Worm (Caenorhabditis elegans) whole organism, young adult: ENCODE results near the gene hsd-2.

Source experiments
- B0019.2 ChIP-seq: fragments of 200-800 bp; sonication (Bioruptor generic); conservative IDR thresholded peaks from 2 replicates; pipeline ENCODE4 v1.3.6; 2022; ENCODE audit warnings: missing genetic modification reagents, missing genetic modification characterization, missing compliant biosample characterization
- F22D6.2 ChIP-seq: sonication (generic microtip); optimal IDR thresholded peaks from 2 replicates; lab custom pipeline; 2016; ENCODE audit warnings: mild to moderate bottlenecking, missing genetic modification characterization, missing compliant biosample characterization
- F33H1.4 ChIP-seq: fragments of 200-800 bp; sonication (Bioruptor generic); IDR thresholded peaks from 2 replicates; pipeline ENCODE4 v1.3.6; 2022; ENCODE audit warnings: missing genetic modification reagents, missing genetic modification characterization, missing compliant biosample characterization
- F49E8.2 ChIP-seq: sonication (generic microtip); optimal IDR thresholded peaks from 3 replicates; lab custom pipeline; 2017; ENCODE audit warnings: missing genetic modification characterization, mild to moderate bottlenecking, missing compliant biosample characterization, antibody characterized with exemption, moderate library complexity; ENCODE audit not compliant: insufficient read depth
- F55B11.4 ChIP-seq: sonication (generic microtip); optimal IDR thresholded peaks from 2 replicates; lab custom pipeline; 2016; ENCODE audit warnings: missing compliant biosample characterization, missing genetic modification characterization, borderline replicate concordance; ENCODE audit not compliant: insufficient read depth
- K11D2.4 ChIP-seq: fragments of 200-800 bp; sonication (Bioruptor generic); IDR thresholded peaks from 2 replicates; pipeline ENCODE4 v1.3.6; 2022; ENCODE audit warnings: missing genetic modification reagents, missing genetic modification characterization, missing compliant biosample characterization
- Y53F4B.3 ChIP-seq: fragments of 200-800 bp; sonication (Bioruptor generic); IDR thresholded peaks from 2 replicates; pipeline ENCODE4 v1.3.6; 2022; ENCODE audit warnings: missing genetic modification reagents, missing genetic modification characterization, missing compliant biosample characterization
- Y56A3A.18 ChIP-seq: fragments of 200-800 bp; sonication (Bioruptor generic); IDR thresholded peaks from 2 replicates; pipeline ENCODE4 v1.3.6; 2022; ENCODE audit warnings: missing genetic modification reagents, missing genetic modification characterization, missing compliant biosample characterization
- Y79H2A.3 ChIP-seq: fragments of 200-800 bp; sonication (Bioruptor generic); conservative IDR thresholded peaks from 2 replicates; pipeline ENCODE4 v1.3.6; 2022; ENCODE audit warnings: missing genetic modification reagents, missing genetic modification characterization, missing compliant biosample characterization
- akir-1 ChIP-seq: fragments of 200-800 bp; sonication (Bioruptor generic); optimal IDR thresholded peaks from 2 replicates; lab custom pipeline; 2018; ENCODE audit warnings: mild to moderate bottlenecking, missing genetic modification characterization, moderate library complexity, missing compliant biosample characterization
- ama-1 ChIP-seq, 3 experiments: fragments of 150-350 bp in 1 of 3; sonication (generic microtip) in 2 of 3; optimal IDR thresholded peaks; 2 replicates each; lab custom pipeline; 2014 to 2018; ENCODE audit warnings: missing biosample characterization in 2 of 3, missing genetic modification characterization in 2 of 3, missing genetic modification reagents in 2 of 3
- athp-1 ChIP-seq: sonication (generic microtip); optimal IDR thresholded peaks from 2 replicates; lab custom pipeline; 2017; ENCODE audit warnings: mild to moderate bottlenecking, missing genetic modification characterization, missing compliant biosample characterization
- attf-5 ChIP-seq: fragments of 200-800 bp; sonication (Bioruptor generic); optimal IDR thresholded peaks from 2 replicates; lab custom pipeline; 2018; ENCODE audit warnings: mild to moderate bottlenecking, missing genetic modification characterization, missing compliant biosample characterization
- ccch-3 ChIP-seq: fragments of 200-800 bp; sonication (Bioruptor generic); optimal IDR thresholded peaks from 2 replicates; lab custom pipeline; 2018; ENCODE audit warnings: mild to moderate bottlenecking, missing genetic modification characterization, missing compliant biosample characterization
- cebp-1 ChIP-seq, 2 experiments: fragments of 200-800 bp in 1 of 2; sonication (Bioruptor generic) in 1 of 2; sonication (generic microtip) in 1 of 2; IDR thresholded peaks in 1 of 2; optimal IDR thresholded peaks in 1 of 2; 2 replicates each; pipeline versions ENCODE4 v1.3.6 to Lab custom; 2017 to 2022; ENCODE audit warnings: missing compliant biosample characterization in 2 of 2, missing genetic modification characterization in 2 of 2, mild to moderate bottlenecking in 1 of 2, missing genetic modification reagents in 1 of 2, moderate library complexity in 1 of 2
- dpl-1 ChIP-seq: fragments of 150-350 bp; optimal IDR thresholded peaks from 2 replicates; lab custom pipeline; 2014; ENCODE audit warnings: missing biosample characterization, missing genetic modification reagents, missing genetic modification characterization
- egl-44 ChIP-seq: fragments of 200-800 bp; sonication (Bioruptor generic); IDR thresholded peaks from 2 replicates; pipeline ENCODE4 v1.3.6; 2022; ENCODE audit warnings: missing genetic modification reagents, missing genetic modification characterization, missing compliant biosample characterization
- fkh-3 ChIP-seq: sonication (generic microtip); optimal IDR thresholded peaks from 2 replicates; lab custom pipeline; 2016; ENCODE audit warnings: mild to moderate bottlenecking, missing genetic modification characterization, missing compliant biosample characterization
- hlh-12 ChIP-seq: sonication (generic microtip); optimal IDR thresholded peaks from 2 replicates; lab custom pipeline; 2016; ENCODE audit warnings: missing genetic modification characterization, missing compliant biosample characterization
- let-607 ChIP-seq, 2 experiments: fragments of 200-800 bp in 1 of 2; sonication (Bioruptor generic) in 1 of 2; sonication (generic microtip) in 1 of 2; optimal IDR thresholded peaks; 2 replicates each; lab custom pipeline; 2016 to 2018; ENCODE audit warnings: mild to moderate bottlenecking in 2 of 2, missing compliant biosample characterization in 2 of 2, missing genetic modification characterization in 2 of 2, moderate library complexity in 2 of 2, missing genotype in 1 of 2
- lin-35 ChIP-seq, 3 experiments: fragments of 150-350 bp in 2 of 3; sonication (generic microtip) in 1 of 3; optimal IDR thresholded peaks; 2 replicates each; lab custom pipeline; 2014 to 2018; ENCODE audit warnings: missing biosample characterization in 3 of 3, missing genetic modification characterization in 3 of 3, missing genetic modification reagents in 3 of 3
- lin-54 ChIP-seq: fragments of 200-800 bp; sonication (Bioruptor generic); optimal IDR thresholded peaks from 2 replicates; lab custom pipeline; 2018; ENCODE audit warnings: mild to moderate bottlenecking, missing genetic modification characterization, missing compliant biosample characterization
- lsy-27 ChIP-seq: sonication (generic microtip); optimal IDR thresholded peaks from 2 replicates; lab custom pipeline; 2017; ENCODE audit warnings: missing genetic modification characterization, mild to moderate bottlenecking, missing compliant biosample characterization, antibody characterized with exemption, missing genotype, borderline replicate concordance; ENCODE audit not compliant: insufficient read depth
- mcd-1 ChIP-seq: fragments of 200-800 bp; sonication (Bioruptor generic); IDR thresholded peaks from 2 replicates; pipeline ENCODE4 v1.3.6; 2022; ENCODE audit warnings: missing genetic modification reagents, missing genetic modification characterization, missing compliant biosample characterization
- mes-4 ChIP-seq: sonication (generic microtip); optimal IDR thresholded peaks from 2 replicates; lab custom pipeline; 2016; ENCODE audit warnings: missing genotype, missing genetic modification characterization, missing compliant biosample characterization
- mxl-1 ChIP-seq: sonication (generic microtip); optimal IDR thresholded peaks from 2 replicates; lab custom pipeline; 2016; ENCODE audit warnings: missing genetic modification characterization, missing compliant biosample characterization
- nfya-1 ChIP-seq: sonication (generic microtip); optimal IDR thresholded peaks from 2 replicates; lab custom pipeline; 2017; ENCODE audit warnings: antibody characterized with exemption, missing compliant biosample characterization, missing genetic modification characterization, borderline replicate concordance; ENCODE audit not compliant: insufficient read depth
- nfya-2 ChIP-seq: fragments of 200-800 bp; sonication (Bioruptor generic); IDR thresholded peaks from 2 replicates; pipeline ENCODE4 v1.3.6; 2022; ENCODE audit warnings: missing genetic modification reagents, missing genetic modification characterization, missing compliant biosample characterization
- nhr-90 ChIP-seq: sonication (generic microtip); optimal IDR thresholded peaks from 2 replicates; lab custom pipeline; 2016; ENCODE audit warnings: missing genotype, mild to moderate bottlenecking, missing genetic modification characterization, missing compliant biosample characterization
- pbrm-1 ChIP-seq: fragments of 200-800 bp; sonication (Bioruptor generic); IDR thresholded peaks from 2 replicates; pipeline ENCODE4 v1.3.6; 2022; ENCODE audit warnings: missing genetic modification reagents, missing genetic modification characterization, missing compliant biosample characterization
- sdz-38 ChIP-seq: sonication (generic microtip); optimal IDR thresholded peaks from 2 replicates; lab custom pipeline; 2016; ENCODE audit warnings: missing genotype, missing genetic modification characterization, missing compliant biosample characterization
- sea-2 ChIP-seq: fragments of 200-800 bp; sonication (Bioruptor generic); IDR thresholded peaks from 2 replicates; pipeline ENCODE4 v1.3.6; 2022; ENCODE audit warnings: missing genetic modification characterization, missing compliant biosample characterization
- tlf-1 ChIP-seq: fragments of 200-800 bp; sonication (Bioruptor generic); optimal IDR thresholded peaks from 2 replicates; lab custom pipeline; 2018; ENCODE audit warnings: mild to moderate bottlenecking, missing genetic modification characterization, missing compliant biosample characterization
- ztf-26 ChIP-seq: sonication (generic microtip); optimal IDR thresholded peaks from 2 replicates; lab custom pipeline; 2017; ENCODE audit warnings: missing genetic modification characterization, missing compliant biosample characterization

The hsd-2 gene

ce11 chrX:5038812-5039211, 33.8 kb downstream of the hsd-2 start:
- TF ChIP-seq dpl-1 (GFP tag; lab: Kevin White, UChicago), result no peak
- TF ChIP-seq nhr-90 (tag; lab: Kevin White, UChicago), result no peak
- no peak for TF ChIP-seq egl-44
- TF ChIP-seq athp-1 (tag; lab: Kevin White, UChicago), result no peak
- no peak for TF ChIP-seq F49E8.2 (tag; lab: Kevin White, UChicago)
- no peak for TF ChIP-seq F55B11.4 (tag; lab: Kevin White, UChicago)
- TF ChIP-seq let-607 (tag; optimal IDR thresholded peaks at IDR 0.05; lab: Kevin White, UChicago), result no peak
- no peak for TF ChIP-seq lin-54 (GFP tag; lab: Kevin White, UChicago)
- TF ChIP-seq akir-1 (GFP tag; lab: Kevin White, UChicago), result no peak
- TF ChIP-seq tlf-1, result no peak
- TF ChIP-seq ama-1 (optimal IDR thresholded peaks at IDR 0.05; lab: Kevin White, UChicago), result no peak
- no peak for TF ChIP-seq ama-1 (GFP tag; optimal IDR thresholded peaks at IDR 0.05; lab: Kevin White, UChicago)
- TF ChIP-seq mxl-1 (tag; lab: Kevin White, UChicago), result no peak
- TF ChIP-seq hlh-12 (tag; lab: Kevin White, UChicago), result no peak
- no peak for TF ChIP-seq F33H1.4 (GFP tag; lab: Robert Waterston, UW)
- TF ChIP-seq mes-4 (tag; lab: Kevin White, UChicago), result no peak
- TF ChIP-seq Y56A3A.18 (GFP tag; lab: Robert Waterston, UW), result no peak
- TF ChIP-seq lsy-27 (tag; lab: Kevin White, UChicago), result no peak
- no peak for TF ChIP-seq pbrm-1
- no peak for TF ChIP-seq sea-2 (GFP tag; lab: Robert Waterston, UW)

DNA sequence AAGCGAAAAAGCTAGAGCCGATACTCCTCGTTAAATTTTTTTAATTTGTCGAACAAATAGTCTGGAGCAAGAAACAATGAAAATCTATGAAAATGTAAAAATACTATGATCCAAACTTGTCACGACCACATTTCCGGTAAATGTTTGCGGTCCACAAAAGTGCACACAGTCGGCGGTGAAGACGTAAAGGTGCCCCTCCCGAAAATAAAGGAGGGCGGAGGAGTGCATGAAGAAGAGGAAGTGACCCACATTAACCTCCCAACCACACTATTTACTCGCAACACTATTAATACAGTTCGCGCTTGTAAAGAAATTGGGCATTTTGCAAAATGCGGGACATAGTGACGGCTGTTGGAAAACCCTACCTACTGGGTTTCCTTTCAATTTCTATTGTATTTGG, 35.0 kb downstream of the hsd-2 start:
- TF ChIP-seq mcd-1 (GFP tag; lab: Robert Waterston, UW), result no peak
- no peak for TF ChIP-seq attf-5 (GFP tag; lab: Kevin White, UChicago)
- no peak for TF ChIP-seq Y79H2A.3 (GFP tag; lab: Robert Waterston, UW)
- TF ChIP-seq, all 124 proteins: peak for 0

- TF ChIP-seq K11D2.4 (GFP tag; lab: Robert Waterston, UW) (no peak), tlf-1 (no peak), athp-1 (tag; lab: Kevin White, UChicago) (no peak), Y53F4B.3 (GFP tag; lab: Robert Waterston, UW) (no peak), attf-5 (GFP tag; lab: Kevin White, UChicago) (no peak), Y56A3A.18 (GFP tag; lab: Robert Waterston, UW) (no peak), lin-35 (GFP tag; optimal IDR thresholded peaks at IDR 0.05; lab: Kevin White, UChicago) (no peak), B0019.2 (GFP tag; lab: Robert Waterston, UW) (no peak), F22D6.2 (tag; lab: Kevin White, UChicago) (no peak), lin-54 (GFP tag; lab: Kevin White, UChicago) (no peak), sdz-38 (tag; lab: Kevin White, UChicago) (no peak), nfya-2 (no peak), fkh-3 (no peak), cebp-1 (GFP tag; IDR thresholded peaks at IDR 0.05; lab: Robert Waterston, UW) (no peak), cebp-1 (tag; optimal IDR thresholded peaks at IDR 0.05; lab: Kevin White, UChicago) (no peak), ccch-3 (no peak), ztf-26 (tag; lab: Kevin White, UChicago) (no peak), nfya-1 (tag; lab: Kevin White, UChicago) (no peak)
These were observed 38.8 kb downstream of the hsd-2 start, which contains the start of gene Y64H9A.2 for ce11 chrX:5043887-5044286. TSS of gene Y64H9A.2 (plus strand) at chrX:5043976.
